Worm (Caenorhabditis elegans): Measurements from ENCODE around the gene R07E5.7.
"Not testable (repeated sequence)": the region's sequence is repeated elsewhere in the genome, so short reads cannot be mapped to it uniquely, and the experiment has no call there.

Gene R07E5.7

DNA sequence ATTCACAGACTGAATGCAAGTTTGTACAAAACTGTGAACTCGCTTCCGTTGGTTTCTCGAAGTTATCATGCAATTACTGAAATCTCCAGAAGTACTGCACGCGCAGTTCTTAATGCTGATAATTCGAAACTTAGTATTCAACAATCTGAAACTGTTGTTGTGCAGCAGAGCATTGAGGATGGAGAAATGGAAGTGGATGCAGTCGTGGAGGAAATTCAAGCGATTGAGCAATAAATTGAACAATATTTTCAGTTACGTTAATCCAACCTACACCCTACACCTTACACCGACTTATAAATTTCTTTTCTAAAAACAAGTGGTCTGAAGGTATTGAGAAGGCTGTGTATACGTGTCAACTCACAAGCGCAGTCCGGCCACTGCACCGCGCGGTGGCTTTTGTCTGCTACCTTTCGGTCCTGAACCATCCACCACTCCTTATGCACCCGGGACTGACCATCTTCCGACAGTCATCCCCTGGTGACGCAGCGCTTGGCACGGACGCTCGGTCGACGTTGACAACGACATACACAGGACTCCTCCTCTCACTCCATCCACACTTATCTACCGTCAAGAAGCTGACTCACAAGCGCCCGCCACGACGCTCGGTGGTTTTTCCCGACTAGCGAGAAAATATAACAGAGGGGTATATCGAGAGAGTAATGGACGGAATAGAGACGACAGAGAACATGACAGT, 40.2 kb downstream of the R07E5.7 start:
- peak; percentile 73 for TF ChIP-seq ceh-20 (GFP tag; IDR thresholded peaks at IDR 0.05)
- TF ChIP-seq saeg-2 (GFP tag; IDR thresholded peaks at IDR 0.05) = 0 out of 2 replicates have a peak, but pooled peaks have one; percentile 68
- peak; percentile 34 for TF ChIP-seq hlh-30 (tag; optimal IDR thresholded peaks at IDR 0.05; ENCODE audit: insufficient read depth)
- peak; percentile 88 for TF ChIP-seq hmg-1.1 (GFP tag; IDR thresholded peaks at IDR 0.05)
- TF ChIP-seq duxl-1 (tag; optimal IDR thresholded peaks at IDR 0.05; ENCODE audit: poor library complexity) = peak; percentile 79
- peak; percentile 68; the same call in 1 of the 2 replicates for TF ChIP-seq F44E2.7 (GFP tag; IDR thresholded peaks at IDR 0.05)
- TF ChIP-seq nhr-48 (tag; optimal IDR thresholded peaks at IDR 0.05) = peak; percentile 77
- TF ChIP-seq rbr-2 (tag; optimal IDR thresholded peaks at IDR 0.05) = peak; percentile 69
- peak; percentile 79 for TF ChIP-seq nhr-25 (tag; optimal IDR thresholded peaks at IDR 0.05; ENCODE audit: borderline replicate concordance, insufficient read depth)
- TF ChIP-seq F37D6.2 (tag; optimal IDR thresholded peaks at IDR 0.05) = peak; percentile 34
- peak in 1 of 2 experiments; percentile 64 for TF ChIP-seq lsy-2 (tag; optimal IDR thresholded peaks at IDR 0.05)
- peak; percentile 43 for TF ChIP-seq dve-1 (tag; optimal IDR thresholded peaks at IDR 0.05; ENCODE audit: insufficient read depth)
- peak; percentile 63 for TF ChIP-seq dmd-6 (GFP tag; IDR thresholded peaks at IDR 0.05)
- peak; percentile 41 for TF ChIP-seq gei-8 (GFP tag; optimal IDR thresholded peaks at IDR 0.05)
- TF ChIP-seq mdt-29 (GFP tag; IDR thresholded peaks at IDR 0.05) = 0 out of 2 replicates have a peak, but pooled peaks have one; percentile 17
- TF ChIP-seq D1046.2 (GFP tag; IDR thresholded peaks at IDR 0.05) = peak; percentile 8; the same call in 1 of the 2 replicates
- TF ChIP-seq dmd-9 (GFP tag; IDR thresholded peaks at IDR 0.05) = 0 out of 2 replicates have a peak, but pooled peaks have one; percentile 30
- TF ChIP-seq unc-62 (GFP tag; optimal IDR thresholded peaks at IDR 0.05 in 1 of 2) = peak in 1 of 2 experiments; percentile 66
- not testable (repeated sequence) for TF ChIP-seq unc-62, pha-4 (tag; optimal IDR thresholded peaks at IDR 0.05)
- TF ChIP-seq T20F7.1 (GFP tag; optimal IDR thresholded peaks at IDR 0.05) = peak; percentile 57
- peak; percentile 18 for TF ChIP-seq nhr-28 (tag; optimal IDR thresholded peaks at IDR 0.05)
- 0 out of 2 replicates have a peak, but pooled peaks have one; percentile 57 for TF ChIP-seq daf-19 (GFP tag; conservative IDR thresholded peaks at IDR 0.05)
- 0 out of 2 replicates have a peak, but pooled peaks have one; percentile 34 for TF ChIP-seq zfp-3 (GFP tag; conservative IDR thresholded peaks at IDR 0.05)
- TF ChIP-seq pha-4 (GFP tag; IDR thresholded peaks at IDR 0.05) = peak; percentile 82
- TF ChIP-seq lin-13 (GFP tag; optimal IDR thresholded peaks at IDR 0.05) = peak; percentile 38
- TF ChIP-seq dmd-8 (GFP tag; IDR thresholded peaks at IDR 0.05) = peak; percentile 75; the same call in 1 of the 2 replicates
- TF ChIP-seq Y48G9A.11 (GFP tag; IDR thresholded peaks at IDR 0.05) = 0 out of 2 replicates have a peak, but pooled peaks have one; percentile 7
- TF ChIP-seq nhr-42 (GFP tag; IDR thresholded peaks at IDR 0.05) = peak; percentile 68
- TF ChIP-seq madf-9 (GFP tag; conservative IDR thresholded peaks at IDR 0.05) = peak; percentile 56; the same call in 1 of the 2 replicates
- peak; percentile 69 for TF ChIP-seq ctbp-1 (GFP tag; IDR thresholded peaks at IDR 0.05)
- 0 out of 2 replicates have a peak, but pooled peaks have one; percentile 12 for TF ChIP-seq Y105C5A.15 (GFP tag; IDR thresholded peaks at IDR 0.05)
- peak; percentile 77 for TF ChIP-seq spr-1 (tag; optimal IDR thresholded peaks at IDR 0.05)
- TF ChIP-seq nhr-41 (GFP tag; IDR thresholded peaks at IDR 0.05) = peak; percentile 78
- TF ChIP-seq lin-29 (GFP tag; IDR thresholded peaks at IDR 0.05) = 0 out of 2 replicates have a peak, but pooled peaks have one; percentile 16
- 0 out of 2 replicates have a peak, but pooled peaks have one; percentile 43 for TF ChIP-seq vab-7 (GFP tag; IDR thresholded peaks at IDR 0.05)
- TF ChIP-seq T26A8.4 (GFP tag; IDR thresholded peaks at IDR 0.05) = peak; percentile 89
- TF ChIP-seq nhr-111 (GFP tag; optimal IDR thresholded peaks at IDR 0.05) = peak; percentile 69
- peak; percentile 75 for TF ChIP-seq lir-3 (tag; optimal IDR thresholded peaks at IDR 0.05)
- peak; percentile 70 for TF ChIP-seq pqm-1 (tag; optimal IDR thresholded peaks at IDR 0.05)
- TF ChIP-seq hif-1 (tag; optimal IDR thresholded peaks at IDR 0.05) = peak in 1 of 2 experiments; percentile 54
- peak; percentile 79 for TF ChIP-seq egl-43 (GFP tag; IDR thresholded peaks at IDR 0.05)
- TF ChIP-seq F49E8.2 (tag; optimal IDR thresholded peaks at IDR 0.05; ENCODE audit: borderline replicate concordance) = peak; percentile 2
- TF ChIP-seq Y5F2A.4 (GFP tag; optimal IDR thresholded peaks at IDR 0.05) = peak; percentile 19
- peak; percentile 48 for TF ChIP-seq mxl-3 (GFP tag; optimal IDR thresholded peaks at IDR 0.05)
- peak; percentile 61 for TF ChIP-seq nhr-102 (tag; optimal IDR thresholded peaks at IDR 0.05)
- TF ChIP-seq F10B5.3 (tag; optimal IDR thresholded peaks at IDR 0.05) = peak; percentile 68
